Worm (Caenorhabditis elegans): ENCODE measurements around the gene Y73F4A.2.

Gene Y73F4A.2

DNA sequence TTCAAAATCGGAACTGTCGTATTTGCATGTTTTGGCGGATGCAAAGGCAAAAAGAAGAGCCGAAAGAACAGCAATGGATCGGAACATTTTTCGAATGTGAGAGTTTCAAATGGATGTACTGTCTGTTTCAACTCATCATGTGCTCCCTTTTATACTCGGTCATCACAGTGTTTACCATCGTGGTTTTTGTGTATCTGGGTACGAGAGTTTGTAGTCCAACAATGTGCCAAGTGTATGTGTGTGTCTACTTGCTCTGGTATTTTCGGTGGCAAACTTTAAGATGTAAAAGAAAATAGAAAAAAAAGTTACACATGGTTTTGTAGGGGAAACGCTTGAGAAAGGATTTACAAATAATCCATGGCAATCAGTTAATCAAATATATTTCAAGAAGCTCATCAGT, at the start of gene Y73F4A.2:
Gene Y73F4A.2, minus strand, starts transcription at position 124 of the 400 bp plus-strand sequence.
- TF ChIP-seq nhr-20 (tag; optimal IDR thresholded peaks at IDR 0.05) (peak; percentile 12), nhr-76 (tag; optimal IDR thresholded peaks at IDR 0.05) (no peak), Y116A8C.19 (tag; optimal IDR thresholded peaks at IDR 0.05; ENCODE audit: borderline replicate concordance) (no peak), lin-14 (GFP tag; optimal IDR thresholded peaks at IDR 0.05) (peak; percentile 4), skn-1 (tag; optimal IDR thresholded peaks at IDR 0.05) (no peak), ceh-8 (GFP tag; optimal IDR thresholded peaks at IDR 0.05) (no peak), mdl-1 (tag; optimal IDR thresholded peaks at IDR 0.05) (peak in 1 of 2 experiments; percentile 30), efl-1 (optimal IDR thresholded peaks at IDR 0.05) (no peak), efl-1 (GFP tag; optimal IDR thresholded peaks at IDR 0.05 in 1 of 2) (peak in 1 of 2 experiments; percentile 3), mep-1 (tag; optimal IDR thresholded peaks at IDR 0.05) (no peak), sox-4 (tag; optimal IDR thresholded peaks at IDR 0.05) (no peak), nhr-11 (tag; optimal IDR thresholded peaks at IDR 0.05) (no peak), egl-13 (tag; optimal IDR thresholded peaks at IDR 0.05) (no peak), nhr-77 (tag; optimal IDR thresholded peaks at IDR 0.05) (peak; percentile 70), vab-15 (tag; optimal IDR thresholded peaks at IDR 0.05) (no peak), efl-3 (GFP tag; optimal IDR thresholded peaks at IDR 0.05) (no peak)

DNA sequence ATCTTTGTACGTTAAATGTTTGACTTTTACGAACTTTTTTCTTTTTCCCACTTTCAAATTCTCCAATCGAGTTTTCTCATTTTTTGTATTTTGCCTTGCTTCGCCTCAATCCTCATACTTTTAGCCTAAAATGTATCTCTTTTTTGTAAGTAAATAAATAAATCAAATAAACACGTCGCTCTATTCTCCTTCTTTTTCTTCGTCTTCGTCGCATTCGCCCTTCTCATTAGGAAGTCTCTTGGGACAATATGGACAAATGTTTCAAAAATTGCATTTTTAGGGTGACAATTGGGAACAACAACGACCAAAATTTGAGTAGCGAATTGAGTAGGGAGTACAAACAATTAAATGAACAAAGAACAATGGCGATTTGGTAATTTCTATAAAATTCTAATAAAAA, 48.9 kb upstream of the Y73F4A.2 start:
- no peak for TF ChIP-seq elt-3 (tag; optimal IDR thresholded peaks at IDR 0.05)
- TF ChIP-seq ztf-4 (tag; optimal IDR thresholded peaks at IDR 0.05), result no peak
- TF ChIP-seq fkh-10 (GFP tag; optimal IDR thresholded peaks at IDR 0.05), result peak; percentile 68
- no peak for TF ChIP-seq sptf-1 (tag; optimal IDR thresholded peaks at IDR 0.05)
- TF ChIP-seq zag-1 (tag; optimal IDR thresholded peaks at IDR 0.05), result peak; percentile 2
- peak; percentile 84 for TF ChIP-seq ces-1 (GFP tag; optimal IDR thresholded peaks at IDR 0.05)
- no peak for TF ChIP-seq ama-1 (optimal IDR thresholded peaks at IDR 0.05)
- peak in 1 of 2 experiments; percentile 5 for TF ChIP-seq efl-1 (optimal IDR thresholded peaks at IDR 0.05)
- TF ChIP-seq efl-1 (GFP tag; optimal IDR thresholded peaks at IDR 0.05 in 1 of 2), result peak in 1 of 2 experiments; percentile 51
- peak; percentile 25 for TF ChIP-seq nhr-71 (tag; optimal IDR thresholded peaks at IDR 0.05)
- peak; percentile 86 for TF ChIP-seq lin-14 (GFP tag; optimal IDR thresholded peaks at IDR 0.05)
- TF ChIP-seq C04F5.9 (tag; optimal IDR thresholded peaks at IDR 0.05), result no peak
- TF ChIP-seq C34B4.2 (tag; optimal IDR thresholded peaks at IDR 0.05), result no peak
- no peak for TF ChIP-seq unc-130 (tag; optimal IDR thresholded peaks at IDR 0.05)
- no peak for TF ChIP-seq snu-23 (GFP tag; optimal IDR thresholded peaks at IDR 0.05)
- no peak for TF ChIP-seq swsn-7 (tag; optimal IDR thresholded peaks at IDR 0.05)
- TF ChIP-seq ceh-90 (tag; optimal IDR thresholded peaks at IDR 0.05), result no peak
- TF ChIP-seq dpl-1 (GFP tag; optimal IDR thresholded peaks at IDR 0.05), result peak in 1 of 3 experiments; percentile 7
- TF ChIP-seq ceh-88 (GFP tag; IDR thresholded peaks at IDR 0.05), result no peak
- no peak for TF ChIP-seq zip-4 (GFP tag; optimal IDR thresholded peaks at IDR 0.05)
- TF ChIP-seq hlh-4 (tag; optimal IDR thresholded peaks at IDR 0.05), result no peak
- no peak for TF ChIP-seq jun-1 (tag; optimal IDR thresholded peaks at IDR 0.05)
- TF ChIP-seq mdl-1 (tag; optimal IDR thresholded peaks at IDR 0.05), result no peak
- TF ChIP-seq lin-15B (tag; optimal IDR thresholded peaks at IDR 0.05), result no peak
- TF ChIP-seq mep-1 (tag; optimal IDR thresholded peaks at IDR 0.05), result peak; percentile 1
- no peak for TF ChIP-seq nhr-237 (tag; optimal IDR thresholded peaks at IDR 0.05)
- TF ChIP-seq pag-3 (tag; optimal IDR thresholded peaks at IDR 0.05; ENCODE audit: borderline replicate concordance, insufficient read depth), result no peak
- TF ChIP-seq rnt-1 (tag; optimal IDR thresholded peaks at IDR 0.05), result no peak
- TF ChIP-seq tbx-2 (tag; optimal IDR thresholded peaks at IDR 0.05), result peak; percentile 43
- no peak for TF ChIP-seq ceh-82 (tag; optimal IDR thresholded peaks at IDR 0.05)
- no peak for TF ChIP-seq aha-1 (tag; optimal IDR thresholded peaks at IDR 0.05)
- TF ChIP-seq lin-35 (GFP tag; optimal IDR thresholded peaks at IDR 0.05), result no peak
- TF ChIP-seq nhr-20 (tag; optimal IDR thresholded peaks at IDR 0.05), result no peak
- no peak for TF ChIP-seq nhr-85 (tag)
- TF ChIP-seq nhr-77 (tag; optimal IDR thresholded peaks at IDR 0.05), result no peak
- no peak for TF ChIP-seq Y116A8C.19 (tag; optimal IDR thresholded peaks at IDR 0.05; ENCODE audit: borderline replicate concordance)
